Fruit fly (Drosophila melanogaster): ENCODE measurements around the gene CG4080.

CG4080 gene

DNA sequence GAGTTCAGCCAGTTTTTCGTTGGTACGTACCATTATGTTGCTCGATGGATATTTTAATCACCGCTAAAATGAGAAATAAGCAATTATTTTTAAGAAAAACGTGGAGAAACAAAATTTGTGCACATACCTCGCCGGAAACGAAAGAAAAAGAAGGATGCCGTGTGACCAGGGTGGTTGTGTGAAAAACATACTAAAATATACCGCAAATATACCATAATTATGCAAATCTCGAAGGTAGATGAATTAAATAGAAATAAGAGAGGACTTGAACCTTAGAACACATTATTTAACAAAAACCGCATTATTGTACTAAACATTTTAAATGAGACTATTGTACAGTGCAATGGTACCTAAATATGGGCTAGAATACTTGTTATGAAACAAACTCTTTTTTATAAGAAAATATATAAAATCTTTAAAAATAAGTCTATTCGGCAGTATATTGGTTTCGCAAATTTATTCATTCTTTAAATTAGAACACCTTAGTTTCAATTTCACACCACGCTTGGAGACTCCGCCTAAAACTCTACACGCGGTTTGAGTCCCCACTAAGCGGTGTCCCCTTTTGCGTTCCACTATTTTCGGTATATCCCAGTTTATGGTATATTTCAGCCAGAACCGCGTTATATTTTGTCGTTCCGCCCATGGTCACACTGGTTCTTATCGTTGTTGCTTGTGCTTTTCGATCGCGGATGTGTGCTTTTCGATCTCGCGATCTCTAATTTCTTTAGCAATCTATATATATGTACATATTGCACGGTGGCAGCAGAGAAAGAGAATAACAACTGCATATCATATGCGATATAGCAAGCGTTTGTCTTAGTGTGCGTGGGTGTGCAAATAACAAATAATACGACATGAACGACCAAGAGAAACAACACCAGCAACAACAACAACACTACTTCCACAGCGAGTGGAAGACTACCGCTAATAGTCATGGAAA is 30.9 kb upstream of the CG4080 start, which contains the start of the genes RpS17 and MTF-1 (continued):
- peak; percentile 48 for TF ChIP-seq nmo (GFP tag; optimal IDR thresholded peaks at IDR 0.05)
- TF ChIP-seq CG1529 (GFP tag; optimal IDR thresholded peaks at IDR 0.05): peak; percentile 51
- TF ChIP-seq CG17829 (tag; optimal IDR thresholded peaks at IDR 0.05): peak; percentile 28
- TF ChIP-seq dan (GFP tag; IDR thresholded peaks at IDR 0.05): no peak
- TF ChIP-seq Gug (GFP tag; IDR thresholded peaks at IDR 0.05): no peak
- no peak for TF ChIP-seq ind (GFP tag; optimal IDR thresholded peaks at IDR 0.05)
- no peak for TF ChIP-seq CG18476 (GFP tag; optimal IDR thresholded peaks at IDR 0.05)
- TF ChIP-seq ftz-f1 (GFP tag; optimal IDR thresholded peaks at IDR 0.05): no peak
- TF ChIP-seq hkb (optimal IDR thresholded peaks at IDR 0.05): no peak
- peak; percentile 50 for TF ChIP-seq hkb (GFP tag; IDR thresholded peaks at IDR 0.05)
- TF ChIP-seq lmd (GFP tag; IDR thresholded peaks at IDR 0.05): no peak; the same call in 1 of the 2 replicates
- TF ChIP-seq dati (GFP tag; IDR thresholded peaks at IDR 0.05): no peak
- peak; percentile 27; the same call in 1 of the 2 replicates for TF ChIP-seq seq (GFP tag; IDR thresholded peaks at IDR 0.05)
- TF ChIP-seq CG16863 (GFP tag; optimal IDR thresholded peaks at IDR 0.05): no peak
- TF ChIP-seq sim (GFP tag; IDR thresholded peaks at IDR 0.05): 0 out of 2 replicates have a peak, but pooled peaks have one; percentile 16
- TF ChIP-seq Tbp (GFP tag; optimal IDR thresholded peaks at IDR 0.05): peak; percentile 50
- no peak for TF ChIP-seq CG7357 (GFP tag; IDR thresholded peaks at IDR 0.05)
- peak in 1 of 2 experiments; percentile 73 for TF ChIP-seq Eip74EF (GFP tag; optimal IDR thresholded peaks at IDR 0.05)
- TF ChIP-seq CG32532 (GFP tag; IDR thresholded peaks at IDR 0.05): peak; percentile 66
- peak; percentile 40 for TF ChIP-seq grau (tag; optimal IDR thresholded peaks at IDR 0.05)
- peak; percentile 73 for TF ChIP-seq Meics (GFP tag; optimal IDR thresholded peaks at IDR 0.05)
- peak; percentile 61 for TF ChIP-seq Fer1 (GFP tag; optimal IDR thresholded peaks at IDR 0.05)
- peak; percentile 37 for TF ChIP-seq CG17359 (tag; optimal IDR thresholded peaks at IDR 0.05)
- peak; percentile 62 for TF ChIP-seq CG11398 (GFP tag; optimal IDR thresholded peaks at IDR 0.05)
- peak; percentile 96 for TF ChIP-seq MESR4 (GFP tag; optimal IDR thresholded peaks at IDR 0.05)
- no peak for TF ChIP-seq CG32767 (GFP tag; IDR thresholded peaks at IDR 0.05)
- peak; percentile 64; the same call in 2 of the 3 replicates for TF ChIP-seq CG17361 (GFP tag; IDR thresholded peaks at IDR 0.05)
- peak; percentile 63 for TF ChIP-seq Hsf (GFP tag; optimal IDR thresholded peaks at IDR 0.05)
- TF ChIP-seq Jarid2 (GFP tag; optimal IDR thresholded peaks at IDR 0.05): peak; percentile 70
- TF ChIP-seq NfI (GFP tag; optimal IDR thresholded peaks at IDR 0.05): peak; percentile 73
- peak; percentile 34 for TF ChIP-seq CG11504 (tag; optimal IDR thresholded peaks at IDR 0.05)
- TF ChIP-seq Dad (GFP tag; optimal IDR thresholded peaks at IDR 0.05): peak; percentile 6
- peak; percentile 87 for TF ChIP-seq CG4360 (GFP tag; IDR thresholded peaks at IDR 0.05)
- TF ChIP-seq sens-2 (GFP tag; IDR thresholded peaks at IDR 0.05): 0 out of 2 replicates have a peak, but pooled peaks have one; percentile 27
- TF ChIP-seq slp2 (GFP tag; optimal IDR thresholded peaks at IDR 0.05): peak; percentile 26
- peak; percentile 31 for TF ChIP-seq CG1233 (GFP tag; optimal IDR thresholded peaks at IDR 0.05)
- TF ChIP-seq HLH54F (GFP tag; optimal IDR thresholded peaks at IDR 0.05): no peak
- TF ChIP-seq Sry-β (GFP tag; optimal IDR thresholded peaks at IDR 0.05): no peak
- no peak for TF ChIP-seq Dfd (GFP tag; optimal IDR thresholded peaks at IDR 0.05)
- TF ChIP-seq chn (GFP tag; optimal IDR thresholded peaks at IDR 0.05): no peak
- no peak for TF ChIP-seq CG8359 (GFP tag; optimal IDR thresholded peaks at IDR 0.05; ENCODE audit: borderline replicate concordance)
- peak; percentile 50 for TF ChIP-seq CG1603 (tag; optimal IDR thresholded peaks at IDR 0.05)
- TF ChIP-seq HmgD (GFP tag; optimal IDR thresholded peaks at IDR 0.05): no peak
- TF ChIP-seq CG6813 (GFP tag; optimal IDR thresholded peaks at IDR 0.05): no peak
- no peak for TF ChIP-seq Lim3 (GFP tag; IDR thresholded peaks at IDR 0.05)
- peak; percentile 55 for TF ChIP-seq CG12769 (tag; optimal IDR thresholded peaks at IDR 0.05)
- peak; percentile 22 for TF ChIP-seq CG10543 (GFP tag; optimal IDR thresholded peaks at IDR 0.05)
- TF ChIP-seq dimm (GFP tag; IDR thresholded peaks at IDR 0.05): no peak
- TF ChIP-seq CTCF (GFP tag; optimal IDR thresholded peaks at IDR 0.05): peak; percentile 62
- TF ChIP-seq otp (GFP tag; IDR thresholded peaks at IDR 0.05): peak; percentile 46; the same call in 1 of the 3 replicates

Data from whole organism, embryonic.